Fruit fly (Drosophila melanogaster): ENCODE data around the gene Acsf2.

The Acsf2 gene

dm6 chr2L:5342119-5342817 lies at the start of gene Acsf2 (continued):
- TF ChIP-seq phol (tag; optimal IDR thresholded peaks at IDR 0.05) (peak; percentile 87), CG9215 (GFP tag; IDR thresholded peaks at IDR 0.05) (peak; percentile 99), CG12659 (GFP tag; optimal IDR thresholded peaks at IDR 0.05) (peak; percentile 98), shn (GFP tag; optimal IDR thresholded peaks at IDR 0.05) (peak; percentile 94), kni (GFP tag; optimal IDR thresholded peaks at IDR 0.05) (no peak), gt (GFP tag; IDR thresholded peaks at IDR 0.05) (no peak), CG18619 (GFP tag; optimal IDR thresholded peaks at IDR 0.05) (peak; percentile 96), CG1024 (GFP tag; IDR thresholded peaks at IDR 0.05) (no peak), ase (GFP tag; IDR thresholded peaks at IDR 0.05) (peak; percentile 84), trh (GFP tag; optimal IDR thresholded peaks at IDR 0.05) (peak; percentile 77), Optix (GFP tag; IDR thresholded peaks at IDR 0.05) (peak; percentile 46; the same call in 1 of the 3 replicates), MTF-1 (GFP tag; optimal IDR thresholded peaks at IDR 0.05; ENCODE audit: borderline replicate concordance) (peak; percentile 45), Bdp1 (GFP tag; optimal IDR thresholded peaks at IDR 0.05) (peak; percentile 80), dysf (GFP tag; IDR thresholded peaks at IDR 0.05) (peak; percentile 99), ac (GFP tag; optimal IDR thresholded peaks at IDR 0.05) (no peak), stc (GFP tag; IDR thresholded peaks at IDR 0.05) (peak; percentile 91), CG9876 (GFP tag; optimal IDR thresholded peaks at IDR 0.05) (peak; percentile 81), lov (optimal IDR thresholded peaks at IDR 0.05) (no peak), lov (GFP tag; IDR thresholded peaks at IDR 0.05) (no peak), CG4707 (GFP tag; optimal IDR thresholded peaks at IDR 0.05) (no peak), CG9932 (GFP tag; IDR thresholded peaks at IDR 0.05) (peak; percentile 98), H2.0 (GFP tag; IDR thresholded peaks at IDR 0.05) (peak; percentile 88), CG6854 (GFP tag; optimal IDR thresholded peaks at IDR 0.05) (peak; percentile 94), CG15073 (GFP tag; optimal IDR thresholded peaks at IDR 0.05) (peak; percentile 27), B-H2 (GFP tag; optimal IDR thresholded peaks at IDR 0.05) (peak; percentile 97), ato (GFP tag; IDR thresholded peaks at IDR 0.05; ENCODE audit: partially characterized antibody) (no peak), run (tag; optimal IDR thresholded peaks at IDR 0.05) (peak; percentile 89), oc (tag; optimal IDR thresholded peaks at IDR 0.05) (peak; percentile 17), CG10321 (GFP tag; IDR thresholded peaks at IDR 0.05) (peak; percentile 71), CG7271 (tag; optimal IDR thresholded peaks at IDR 0.05) (peak; percentile 28), croc (GFP tag; conservative IDR thresholded peaks at IDR 0.05) (peak; percentile 49; the same call in 2 of the 3 replicates), sr (GFP tag; IDR thresholded peaks at IDR 0.05) (peak; percentile 40; the same call in 1 of the 3 replicates), cad (GFP tag; optimal IDR thresholded peaks at IDR 0.05) (no peak), pum (GFP tag; optimal IDR thresholded peaks at IDR 0.05) (peak; percentile 88), CG13894 (tag; optimal IDR thresholded peaks at IDR 0.05) (peak; percentile 99), lab (GFP tag; optimal IDR thresholded peaks at IDR 0.05) (peak; percentile 99), kay (GFP tag; optimal IDR thresholded peaks at IDR 0.05) (peak; percentile 93), CG1647 (GFP tag; optimal IDR thresholded peaks at IDR 0.05) (peak; percentile 91), CG14441 (GFP tag; IDR thresholded peaks at IDR 0.05) (peak; percentile 95), CG10565 (GFP tag; optimal IDR thresholded peaks at IDR 0.05) (no peak), Lhr (GFP tag; optimal IDR thresholded peaks at IDR 0.05) (no peak), her (GFP tag; optimal IDR thresholded peaks at IDR 0.05) (peak; percentile 92), CTCF (GFP tag; optimal IDR thresholded peaks at IDR 0.05) (peak; percentile 21), jigr1 (GFP tag; IDR thresholded peaks at IDR 0.05) (peak; percentile 86; the same call in 2 of the 3 replicates), exex (tag; optimal IDR thresholded peaks at IDR 0.05) (peak; percentile 93), chif (GFP tag; optimal IDR thresholded peaks at IDR 0.05) (peak; percentile 82 to 95), Ets65A (GFP tag) (peak; percentile 98), Dref (GFP tag; IDR thresholded peaks at IDR 0.05) (peak; percentile 39; the same call in 1 of the 2 replicates), ssp (GFP tag; IDR thresholded peaks at IDR 0.05) (peak; percentile 86), Eip74EF (GFP tag; optimal IDR thresholded peaks at IDR 0.05) (peak in 1 of 2 experiments; percentile 88)

All from whole organism, embryonic.